Fruit fly (Drosophila melanogaster) whole organism, embryonic: ENCODE results near the gene esc.

Experiments used
- B-H1 ChIP-seq: fragments of 200-800 bp; sonication (Bioruptor generic); IDR thresholded peaks from 3 replicates; pipeline ENCODE4 v1.3.6; 2022; ENCODE audit warnings: missing biosample characterization, missing genetic modification characterization
- CG10431 ChIP-seq: fragments of 200-800 bp; sonication (Bioruptor generic); optimal IDR thresholded peaks from 3 replicates; lab custom pipeline; 2018; ENCODE audit warnings: missing biosample characterization, mild to moderate bottlenecking, missing genetic modification characterization
- CG12155 ChIP-seq: fragments of 200-800 bp; sonication (Bioruptor generic); optimal IDR thresholded peaks from 3 replicates; lab custom pipeline; 2016; ENCODE audit warnings: missing biosample characterization, missing genetic modification characterization
- CG12391 ChIP-seq: fragments of 200-800 bp; sonication (Bioruptor generic); optimal IDR thresholded peaks from 3 replicates; lab custom pipeline; 2018; ENCODE audit warnings: missing biosample characterization, mild to moderate bottlenecking, missing genetic modification characterization, moderate library complexity
- CG13287 ChIP-seq: fragments of 200-800 bp; sonication (Bioruptor generic); IDR thresholded peaks from 2 replicates; pipeline ENCODE4 v1.3.6; 2022; ENCODE audit warnings: missing biosample characterization, missing genetic modification characterization; ENCODE audit not compliant: partially characterized antibody
- CG14050 ChIP-seq: fragments of 200-800 bp; sonication (Bioruptor generic); IDR thresholded peaks from 3 replicates; pipeline ENCODE4 v1.3.6; 2022; ENCODE audit warnings: missing biosample characterization, missing genetic modification characterization
- CG1603 ChIP-seq: fragments of 200-800 bp; sonication (Bioruptor generic); optimal IDR thresholded peaks from 2 replicates; lab custom pipeline; 2019; ENCODE audit warnings: missing biosample characterization, mild to moderate bottlenecking, missing genetic modification characterization, moderate library complexity
- CG17359 ChIP-seq: fragments of 200-800 bp; sonication (Bioruptor generic); optimal IDR thresholded peaks from 3 replicates; lab custom pipeline; 2018; ENCODE audit warnings: missing biosample characterization, mild to moderate bottlenecking, missing genetic modification characterization, moderate library complexity
- CG18619 ChIP-seq: fragments of 200-800 bp; sonication (Bioruptor generic); optimal IDR thresholded peaks from 3 replicates; lab custom pipeline; 2017; ENCODE audit warnings: missing biosample characterization, mild to moderate bottlenecking, missing genetic modification characterization
- CG2120 ChIP-seq: fragments of 200-800 bp; sonication (Bioruptor generic); optimal IDR thresholded peaks from 3 replicates; lab custom pipeline; 2016; ENCODE audit warnings: missing biosample characterization, missing genetic modification characterization
- CG34224 ChIP-seq: fragments of 200-800 bp; sonication (Bioruptor generic); IDR thresholded peaks from 3 replicates; pipeline ENCODE4 v1.3.6; 2022; ENCODE audit warnings: missing biosample characterization, missing genetic modification characterization; ENCODE audit not compliant: partially characterized antibody
- CG4730 ChIP-seq: fragments of 200-800 bp; sonication (Bioruptor generic); IDR thresholded peaks from 2 replicates; pipeline ENCODE4 v1.3.6; 2022; ENCODE audit warnings: missing biosample characterization, missing genetic modification characterization
- CG6683 ChIP-seq: fragments of 200-800 bp; sonication (Bioruptor generic); optimal IDR thresholded peaks from 2 replicates; lab custom pipeline; 2017; ENCODE audit warnings: missing biosample characterization, mild to moderate bottlenecking, missing genetic modification characterization, missing genetic modification reagents
- CG6791 ChIP-seq: fragments of 200-800 bp; sonication (Bioruptor generic); IDR thresholded peaks from 3 replicates; pipeline ENCODE4 v1.3.6; 2022; ENCODE audit warnings: missing biosample characterization, missing genetic modification characterization; ENCODE audit not compliant: partially characterized antibody
- CG6813 ChIP-seq: fragments of 200-800 bp; sonication (Bioruptor generic); optimal IDR thresholded peaks from 2 replicates; lab custom pipeline; 2017; ENCODE audit warnings: missing biosample characterization, missing genetic modification characterization, mild to moderate bottlenecking, moderate library complexity, missing genetic modification reagents
- CG7963 ChIP-seq: fragments of 200-800 bp; sonication (Bioruptor generic); IDR thresholded peaks from 3 replicates; pipeline ENCODE4 v1.3.6; 2022; ENCODE audit warnings: missing biosample characterization, missing genetic modification characterization; ENCODE audit not compliant: partially characterized antibody
- CG8388 ChIP-seq: fragments of 200-800 bp; sonication (Bioruptor generic); optimal IDR thresholded peaks from 2 replicates; lab custom pipeline; 2019; ENCODE audit warnings: missing biosample characterization, mild to moderate bottlenecking, missing genetic modification characterization, moderate library complexity
- CG9437 ChIP-seq: fragments of 200-800 bp; sonication (Bioruptor generic); optimal IDR thresholded peaks from 2 replicates; lab custom pipeline; 2018; ENCODE audit warnings: missing biosample characterization, mild to moderate bottlenecking, missing genetic modification characterization
- CG9797 ChIP-seq: fragments of 200-800 bp; sonication (Bioruptor generic); optimal IDR thresholded peaks from 3 replicates; lab custom pipeline; 2018; ENCODE audit warnings: missing biosample characterization, mild to moderate bottlenecking, missing genetic modification characterization
- Dll ChIP-seq: fragments of 200-800 bp; sonication (Bioruptor generic); IDR thresholded peaks from 4 replicates; pipeline ENCODE4 v1.3.6; 2022; ENCODE audit warnings: missing biosample characterization, missing genetic modification characterization; ENCODE audit not compliant: partially characterized antibody
- Dref ChIP-seq: fragments of 200-800 bp; sonication (Bioruptor generic); IDR thresholded peaks from 2 replicates; pipeline ENCODE4 v1.3.6; 2022; ENCODE audit warnings: missing biosample characterization, missing genetic modification characterization
- E2f2 ChIP-seq: fragments of 200-800 bp; sonication (Bioruptor generic); IDR thresholded peaks from 2 replicates; pipeline ENCODE4 v1.3.6; 2022; ENCODE audit warnings: missing biosample characterization, missing genetic modification characterization
- Ets97D ChIP-seq: fragments of 200-800 bp; sonication (Bioruptor generic); optimal IDR thresholded peaks from 3 replicates; lab custom pipeline; 2016; ENCODE audit warnings: missing biosample characterization, missing genetic modification characterization
- Gug ChIP-seq: fragments of 200-800 bp; sonication (Bioruptor generic); IDR thresholded peaks from 4 replicates; pipeline ENCODE4 v1.3.6; 2022; ENCODE audit warnings: missing biosample characterization, missing genetic modification characterization
- HLH4C ChIP-seq: fragments of 200-800 bp; sonication (Bioruptor generic); IDR thresholded peaks from 3 replicates; pipeline ENCODE4 v1.3.6; 2022; ENCODE audit warnings: missing biosample characterization, missing genetic modification characterization; ENCODE audit not compliant: partially characterized antibody
- HmgZ ChIP-seq: fragments of 200-800 bp; sonication (Bioruptor generic); optimal IDR thresholded peaks from 2 replicates; lab custom pipeline; 2018; ENCODE audit warnings: missing biosample characterization, mild to moderate bottlenecking, missing genetic modification characterization
- Hmr ChIP-seq: fragments of 200-800 bp; sonication (Bioruptor generic); optimal IDR thresholded peaks from 3 replicates; lab custom pipeline; 2017; ENCODE audit warnings: mild to moderate bottlenecking, missing biosample characterization, missing genetic modification reagents, missing genetic modification characterization
- MTF-1 ChIP-seq: fragments of 200-800 bp; sonication (Bioruptor generic); optimal IDR thresholded peaks from 2 replicates; lab custom pipeline; 2018; ENCODE audit warnings: missing biosample characterization, mild to moderate bottlenecking, missing genetic modification characterization, borderline replicate concordance
- NFAT ChIP-seq: fragments of 200-800 bp; sonication (Bioruptor generic); IDR thresholded peaks from 2 replicates; pipeline ENCODE4 v1.3.6; 2022; ENCODE audit warnings: missing biosample characterization, missing genetic modification characterization
- Nf-YA ChIP-seq: fragments of 200-800 bp; sonication (Bioruptor generic); IDR thresholded peaks from 2 replicates; pipeline ENCODE4 v1.3.6; 2022; ENCODE audit warnings: missing biosample characterization, missing genetic modification characterization
- Ptx1 ChIP-seq: fragments of 200-800 bp; sonication (Bioruptor generic); IDR thresholded peaks from 2 replicates; pipeline ENCODE4 v1.3.6; 2022; ENCODE audit warnings: missing biosample characterization, missing genetic modification characterization
- Sin3A ChIP-seq: fragments of >200 bp; optimal IDR thresholded peaks from 2 replicates; lab custom pipeline; 2018
- Ssrp ChIP-seq: fragments of 200-800 bp; sonication (Bioruptor generic); optimal IDR thresholded peaks from 2 replicates; lab custom pipeline; 2018; ENCODE audit warnings: missing biosample characterization, mild to moderate bottlenecking, missing genetic modification characterization, moderate library complexity
- bsh ChIP-seq, 2 experiments: fragments of 200-800 bp; sonication (Bioruptor generic); optimal IDR thresholded peaks; 2 replicates each; lab custom pipeline; 2017 to 2018; ENCODE audit warnings: mild to moderate bottlenecking in 2 of 2, missing biosample characterization in 2 of 2, missing genetic modification characterization in 2 of 2, moderate library complexity in 1 of 2
- dmrt11E ChIP-seq: fragments of 200-800 bp; sonication (Bioruptor generic); optimal IDR thresholded peaks from 3 replicates; lab custom pipeline; 2018; ENCODE audit warnings: missing biosample characterization, mild to moderate bottlenecking, missing genetic modification characterization, moderate library complexity
- gcm ChIP-seq: fragments of 200-800 bp; sonication (Bioruptor generic); optimal IDR thresholded peaks from 2 replicates; lab custom pipeline; 2019; ENCODE audit warnings: missing biosample characterization, mild to moderate bottlenecking, missing genetic modification characterization, moderate library complexity
- grau ChIP-seq: fragments of 200-800 bp; optimal IDR thresholded peaks from 3 replicates; lab custom pipeline; 2019; ENCODE audit warnings: missing biosample characterization, mild to moderate bottlenecking, missing genetic modification characterization, moderate library complexity
- gsb-n ChIP-seq: fragments of 200-800 bp; sonication (Bioruptor generic); optimal IDR thresholded peaks from 3 replicates; lab custom pipeline; 2018; ENCODE audit warnings: missing biosample characterization, mild to moderate bottlenecking, missing genetic modification characterization
- hbn ChIP-seq: fragments of 200-800 bp; sonication (Bioruptor generic); IDR thresholded peaks from 2 replicates; pipeline ENCODE4 v1.3.6; 2022; ENCODE audit warnings: missing biosample characterization, missing genetic modification characterization; ENCODE audit not compliant: partially characterized antibody
- nmo ChIP-seq: fragments of 200-800 bp; sonication (Bioruptor generic); optimal IDR thresholded peaks from 2 replicates; lab custom pipeline; 2018; ENCODE audit warnings: missing biosample characterization, mild to moderate bottlenecking, missing genetic modification characterization, moderate library complexity
- nom ChIP-seq: fragments of 200-800 bp; sonication (Bioruptor generic); optimal IDR thresholded peaks from 2 replicates; lab custom pipeline; 2017; ENCODE audit warnings: missing biosample characterization, missing genetic modification characterization, mild to moderate bottlenecking, moderate library complexity, missing genetic modification reagents
- p53 ChIP-seq: fragments of 200-800 bp; sonication (Bioruptor generic); optimal IDR thresholded peaks from 2 replicates; lab custom pipeline; 2016; ENCODE audit warnings: missing biosample characterization, missing genetic modification characterization
- peb ChIP-seq: fragments of 200-800 bp; sonication (Bioruptor generic); IDR thresholded peaks from 2 replicates; pipeline ENCODE4 v1.3.6; 2022; ENCODE audit warnings: missing biosample characterization, missing genetic modification characterization
- phol ChIP-seq: fragments of 200-800 bp; sonication (Bioruptor generic); optimal IDR thresholded peaks from 3 replicates; lab custom pipeline; 2018; ENCODE audit warnings: missing biosample characterization, mild to moderate bottlenecking, missing genetic modification characterization, moderate library complexity
- pzg ChIP-seq: fragments of 200-800 bp; sonication (Bioruptor generic); optimal IDR thresholded peaks from 3 replicates; lab custom pipeline; 2018; ENCODE audit warnings: missing biosample characterization, mild to moderate bottlenecking, missing genetic modification characterization, moderate library complexity
- sens ChIP-seq: fragments of 200-800 bp; sonication (Bioruptor generic); peaks from one replicate; lab custom pipeline; 2016; ENCODE audit warnings: missing biosample characterization, missing genetic modification characterization
- stwl ChIP-seq: fragments of 200-800 bp; sonication (Bioruptor generic); optimal IDR thresholded peaks from 3 replicates; lab custom pipeline; 2018; ENCODE audit warnings: missing biosample characterization, mild to moderate bottlenecking, missing genetic modification characterization, moderate library complexity
- toy ChIP-seq: fragments of 200-800 bp; sonication (Bioruptor generic); IDR thresholded peaks from 2 replicates; pipeline ENCODE4 v1.3.6; 2022; ENCODE audit warnings: missing biosample characterization, missing genetic modification characterization
- trem ChIP-seq: fragments of 200-800 bp; optimal IDR thresholded peaks from 3 replicates; lab custom pipeline; 2019; ENCODE audit warnings: missing biosample characterization, mild to moderate bottlenecking, missing genetic modification characterization, moderate library complexity
- ttk ChIP-seq: fragments of 200-800 bp; sonication (Bioruptor generic); IDR thresholded peaks from 2 replicates; pipeline ENCODE4 v2.1.2; 2022; ENCODE audit warnings: missing biosample characterization, missing genetic modification characterization

esc gene

dm6 chr2L:11813665-11814087 is 15.5 kb downstream of the esc start, which contains the start of gene CycY:
TSS of gene CycY (minus strand) at chr2L:11813780.
- TF ChIP-seq bsh (GFP tag; optimal IDR thresholded peaks at IDR 0.05; lab: Kevin White, UChicago), result peak in 1 of 2 experiments; percentile 14
- TF ChIP-seq nom (GFP tag; lab: Kevin White, UChicago), result no peak
- TF ChIP-seq phol (tag; lab: Kevin White, UChicago), result peak; percentile 50
- TF ChIP-seq gsb-n (tag; lab: Kevin White, UChicago), result peak; percentile 38
- TF ChIP-seq CG8388 (GFP tag; lab: Kevin White, UChicago), result no peak
- TF ChIP-seq Dll, result peak; percentile 84
- TF ChIP-seq toy (GFP tag; lab: Robert Waterston, UW), result no peak
- no peak for TF ChIP-seq B-H1
- peak; percentile 86 for TF ChIP-seq stwl (tag; lab: Kevin White, UChicago)
- peak; percentile 36 for TF ChIP-seq HmgZ (tag; lab: Kevin White, UChicago)
- peak; percentile 4 for TF ChIP-seq Sin3A
- peak; percentile 17 for TF ChIP-seq CG2120 (GFP tag; lab: Kevin White, UChicago)
- TF ChIP-seq nmo (GFP tag; lab: Kevin White, UChicago), result peak; percentile 62
- TF ChIP-seq CG6791 (GFP tag; lab: Robert Waterston, UW), result 0 out of 3 replicates have a peak, but pooled peaks have one; percentile 39
- peak; percentile 24 for TF ChIP-seq grau (tag; lab: Kevin White, UChicago)
- no peak for TF ChIP-seq Nf-YA (GFP tag; lab: Robert Waterston, UW)
- TF ChIP-seq E2f2, result peak; percentile 94
- TF ChIP-seq CG14050 (GFP tag; lab: Robert Waterston, UW), result no peak
- peak; percentile 62 for TF ChIP-seq Hmr (GFP tag; lab: Kevin White, UChicago)
- TF ChIP-seq CG7963 (GFP tag; lab: Robert Waterston, UW), result 0 out of 3 replicates have a peak, but pooled peaks have one; percentile 21
- TF ChIP-seq CG9437 (GFP tag; lab: Kevin White, UChicago), result no peak
- peak; percentile 64 for TF ChIP-seq Dref
- TF ChIP-seq HLH4C (GFP tag; lab: Robert Waterston, UW), result 0 out of 3 replicates have a peak, but pooled peaks have one; percentile 47
- TF ChIP-seq CG10431 (GFP tag; lab: Kevin White, UChicago), result no peak
- TF ChIP-seq CG18619 (GFP tag; lab: Kevin White, UChicago), result no peak
- TF ChIP-seq ttk (GFP tag; lab: Robert Waterston, UW), result no peak
- TF ChIP-seq Ssrp (tag; lab: Kevin White, UChicago), result peak; percentile 7
- TF ChIP-seq Ptx1 (GFP tag; lab: Robert Waterston, UW), result no peak
- TF ChIP-seq NFAT (GFP tag; lab: Robert Waterston, UW), result no peak
- no peak for TF ChIP-seq gcm
- TF ChIP-seq Ets97D (GFP tag; lab: Kevin White, UChicago), result peak; percentile 22
- peak; percentile 66 for TF ChIP-seq hbn (GFP tag; lab: Robert Waterston, UW)
- TF ChIP-seq CG34224 (GFP tag; lab: Robert Waterston, UW), result peak; percentile 74; the same call in 2 of the 3 replicates
- TF ChIP-seq CG17359, result peak; percentile 2
- TF ChIP-seq MTF-1 (GFP tag; lab: Kevin White, UChicago), result no peak
- no peak for TF ChIP-seq CG6813
- TF ChIP-seq p53 (GFP tag; lab: Kevin White, UChicago), result no peak
- TF ChIP-seq Gug (GFP tag; lab: Robert Waterston, UW), result no peak
- peak; percentile 80 for TF ChIP-seq CG13287 (GFP tag; lab: Robert Waterston, UW)
- TF ChIP-seq peb, result no peak
- TF ChIP-seq sens, result peak; percentile 80
- peak; percentile 80 for TF ChIP-seq CG12391 (tag; lab: Kevin White, UChicago)
- TF ChIP-seq CG12155 (GFP tag; lab: Kevin White, UChicago), result peak; percentile 17
- TF ChIP-seq CG9797 (GFP tag; lab: Kevin White, UChicago), result peak; percentile 88
- TF ChIP-seq CG4730 (GFP tag; lab: Robert Waterston, UW), result no peak
- peak; percentile 82 for TF ChIP-seq pzg (GFP tag; lab: Kevin White, UChicago)
- TF ChIP-seq dmrt11E, result peak; percentile 31
- no peak for TF ChIP-seq CG6683 (GFP tag; lab: Kevin White, UChicago)
- TF ChIP-seq CG1603, result peak; percentile 29
- TF ChIP-seq trem (tag; lab: Kevin White, UChicago), result peak; percentile 69
